Fruit fly (Drosophila melanogaster): Measurements from ENCODE around the gene CG1965.

dm6 chr3R:7117590-7117989 lies 50.4 kb downstream of the CG1965 start, which contains the start of gene Mlp84B:
- no peak for TF ChIP-seq CG15710 (tag; optimal IDR thresholded peaks at IDR 0.05)
- TF ChIP-seq CG13204 (GFP tag; optimal IDR thresholded peaks at IDR 0.05) = no peak
